Worm (Caenorhabditis elegans) whole organism, L4 larva: ENCODE measurements around the gene C52E4.12.

Source experiments
- ceh-28 ChIP-seq: fragments of 150-350 bp; optimal IDR thresholded peaks from 2 replicates; lab custom pipeline; 2014; ENCODE audit warnings: missing biosample characterization, missing genetic modification reagents, missing genetic modification characterization
- dve-1 ChIP-seq: sonication (generic microtip); optimal IDR thresholded peaks from 2 replicates; lab custom pipeline; 2017; ENCODE audit warnings: antibody characterized with exemption, mild to moderate bottlenecking, missing genetic modification characterization, missing compliant biosample characterization; ENCODE audit not compliant: insufficient read depth
- fos-1 ChIP-seq: fragments of 150-350 bp; optimal IDR thresholded peaks from 2 replicates; lab custom pipeline; 2014; ENCODE audit warnings: missing biosample characterization, missing genetic modification characterization
- jun-1 ChIP-seq: fragments of 150-350 bp; optimal IDR thresholded peaks from 2 replicates; lab custom pipeline; 2014; ENCODE audit warnings: missing biosample characterization, missing genetic modification reagents, missing genetic modification characterization
- lir-3 ChIP-seq: sonication (generic microtip); optimal IDR thresholded peaks from 2 replicates; lab custom pipeline; 2016; ENCODE audit warnings: mild to moderate bottlenecking, missing genetic modification characterization, missing compliant biosample characterization
- lsy-2 ChIP-seq, 2 experiments: fragments of 150-350 bp in 1 of 2; sonication (generic microtip) in 1 of 2; optimal IDR thresholded peaks; 2 replicates each; lab custom pipeline; 2014 to 2017; ENCODE audit warnings: missing biosample characterization in 2 of 2, missing genetic modification characterization in 2 of 2
- nhr-237 ChIP-seq: sonication (generic microtip); optimal IDR thresholded peaks from 2 replicates; lab custom pipeline; 2017; ENCODE audit warnings: missing biosample characterization, missing genetic modification characterization
- snpc-4 ChIP-seq: fragments of 150-350 bp; optimal IDR thresholded peaks from 2 replicates; lab custom pipeline; 2014; ENCODE audit warnings: missing biosample characterization, missing genetic modification characterization
- unc-130 ChIP-seq: sonication (generic microtip); optimal IDR thresholded peaks from 2 replicates; lab custom pipeline; 2016; ENCODE audit warnings: missing genetic modification reagents, missing genetic modification characterization, missing compliant biosample characterization

- TF ChIP-seq fos-1 (tag; lab: Kevin White, UChicago) (no peak), nhr-237 (tag; lab: Kevin White, UChicago) (no peak), snpc-4 (tag; lab: Kevin White, UChicago) (no peak), lir-3 (no peak), unc-130 (GFP tag; lab: Kevin White, UChicago) (no peak), lsy-2 (tag; optimal IDR thresholded peaks at IDR 0.05; lab: Kevin White, UChicago) (peak in 1 of 2 experiments; percentile 20), jun-1 (tag; lab: Kevin White, UChicago) (no peak), ceh-28 (tag; lab: Kevin White, UChicago) (no peak), dve-1 (tag; lab: Kevin White, UChicago) (peak; percentile 77)
Measured at ce11 chrV:12002866-12003485, 7.0 kb downstream of the C52E4.12 start, which contains the start of gene cpr-9.
